Fruit fly (Drosophila melanogaster) S2 (cell line): ENCODE data around the gene Crys.

Experiments
- CG8478 ChIP-seq: fragments of >200 bp; optimal IDR thresholded peaks from 2 replicates; lab custom pipeline; 2018
- CTCF ChIP-seq, 2 experiments: fragments of >200 bp; optimal IDR thresholded peaks; 2 replicates each; lab custom pipeline; 2018

dm6 chr2L:11976955-11977354, 33.0 kb downstream of the Crys start:
- no peak for TF ChIP-seq CTCF (optimal IDR thresholded peaks at IDR 0.05; lab: Kevin White, UChicago)
- no peak for TF ChIP-seq CG8478 (lab: Kevin White, UChicago)
